Worm (Caenorhabditis elegans) whole organism, mixed stage, embryonic: ENCODE measurements around the gene nlp-35.

Experiments used
- elt-1 ChIP-seq: sonication (generic microtip); optimal IDR thresholded peaks from 2 replicates; lab custom pipeline; 2017; ENCODE audit warnings: missing genetic modification characterization, mild to moderate bottlenecking, missing compliant biosample characterization, antibody characterized with exemption, moderate library complexity, borderline replicate concordance; ENCODE audit not compliant: insufficient read depth
- elt-3 ChIP-seq: fragments of 150-350 bp; optimal IDR thresholded peaks from 2 replicates; lab custom pipeline; 2014; ENCODE audit warnings: missing biosample characterization, missing genetic modification characterization
- lin-13 ChIP-seq: fragments of 150-350 bp; optimal IDR thresholded peaks from 2 replicates; lab custom pipeline; 2014; ENCODE audit warnings: missing biosample characterization, missing genetic modification characterization
- lsy-2 ChIP-seq: fragments of 150-350 bp; optimal IDR thresholded peaks from 2 replicates; lab custom pipeline; 2014; ENCODE audit warnings: missing biosample characterization, missing genetic modification characterization
- mep-1 ChIP-seq: fragments of 150-350 bp; optimal IDR thresholded peaks from 2 replicates; lab custom pipeline; 2017; ENCODE audit warnings: missing biosample characterization, missing genetic modification reagents, missing genetic modification characterization, inconsistent platforms
- mls-2 ChIP-seq: sonication (generic microtip); optimal IDR thresholded peaks from 2 replicates; lab custom pipeline; 2016; ENCODE audit warnings: mild to moderate bottlenecking, missing genetic modification characterization, moderate library complexity, missing compliant biosample characterization
- nhr-237 ChIP-seq: fragments of 150-350 bp; optimal IDR thresholded peaks from 2 replicates; lab custom pipeline; 2014; ENCODE audit warnings: missing biosample characterization, missing genetic modification characterization
- snpc-4 ChIP-seq: fragments of 150-350 bp; optimal IDR thresholded peaks from 2 replicates; lab custom pipeline; 2014; ENCODE audit warnings: missing biosample characterization, missing genetic modification characterization
- unc-39 ChIP-seq: fragments of 150-350 bp; optimal IDR thresholded peaks from 2 replicates; lab custom pipeline; 2014; ENCODE audit warnings: missing biosample characterization, missing genetic modification characterization
- unc-62 ChIP-seq: fragments of 150-350 bp; optimal IDR thresholded peaks from 2 replicates; lab custom pipeline; 2014; ENCODE audit warnings: missing biosample characterization, missing genetic modification reagents, missing genetic modification characterization

- no peak for TF ChIP-seq unc-39 (tag; lab: Kevin White, UChicago)
- TF ChIP-seq lsy-2 (tag; lab: Kevin White, UChicago): no peak
- TF ChIP-seq mls-2 (tag; lab: Kevin White, UChicago): no peak
- TF ChIP-seq elt-3 (tag; lab: Kevin White, UChicago): no peak
- TF ChIP-seq nhr-237 (tag; lab: Kevin White, UChicago): no peak
- no peak for TF ChIP-seq elt-1 (tag; lab: Kevin White, UChicago)
- TF ChIP-seq lin-13 (tag; lab: Kevin White, UChicago): no peak
- no peak for TF ChIP-seq unc-62 (GFP tag; lab: Kevin White, UChicago)
- no peak for TF ChIP-seq mep-1 (tag; lab: Kevin White, UChicago)
- no peak for TF ChIP-seq snpc-4
Measured at ce11 chrIV:9520629-9521028, 1.9 kb upstream of the nlp-35 start.
